Fruit fly (Drosophila melanogaster) whole organism, adult: ENCODE results near the gene bun.

ENCODE experiments used
- CG11617 ChIP-seq: fragments of 200-800 bp; sonication (Bioruptor generic); optimal IDR thresholded peaks from 2 replicates; lab custom pipeline; 2017; ENCODE audit warnings: mild to moderate bottlenecking, missing biosample characterization, missing genetic modification reagents, missing genetic modification characterization
- CG12768 ChIP-seq: fragments of 200-800 bp; sonication (Bioruptor generic); optimal IDR thresholded peaks from 2 replicates; lab custom pipeline; 2017; ENCODE audit warnings: missing biosample characterization, missing genetic modification characterization, mild to moderate bottlenecking, moderate library complexity, missing genetic modification reagents
- CG7101 ChIP-seq: fragments of 200-800 bp; sonication (Bioruptor generic); optimal IDR thresholded peaks from 2 replicates; lab custom pipeline; 2018; ENCODE audit warnings: missing biosample characterization, mild to moderate bottlenecking, missing genetic modification characterization, moderate library complexity
- Clk ChIP-seq: fragments of 200-800 bp; sonication (Bioruptor generic); optimal IDR thresholded peaks from 2 replicates; lab custom pipeline; 2017; ENCODE audit warnings: missing biosample characterization, missing genetic modification characterization
- cic ChIP-seq: fragments of 200-800 bp; sonication (Bioruptor generic); optimal IDR thresholded peaks from 2 replicates; lab custom pipeline; 2017; ENCODE audit warnings: missing biosample characterization, mild to moderate bottlenecking, missing genetic modification characterization, moderate library complexity
- kay ChIP-seq: fragments of 200-800 bp; sonication (Bioruptor generic); peaks from one replicate; lab custom pipeline; 2016; ENCODE audit warnings: missing biosample characterization, missing genetic modification characterization, borderline replicate concordance
- ovo ChIP-seq: fragments of 200-800 bp; sonication (Bioruptor generic); optimal IDR thresholded peaks from 2 replicates; lab custom pipeline; 2016; ENCODE audit warnings: missing biosample characterization, missing genetic modification characterization
- pad ChIP-seq: fragments of 200-800 bp; sonication (Bioruptor generic); optimal IDR thresholded peaks from 3 replicates; lab custom pipeline; 2017; ENCODE audit warnings: missing biosample characterization, missing genetic modification characterization, mild to moderate bottlenecking, moderate library complexity, missing genetic modification reagents

DNA sequence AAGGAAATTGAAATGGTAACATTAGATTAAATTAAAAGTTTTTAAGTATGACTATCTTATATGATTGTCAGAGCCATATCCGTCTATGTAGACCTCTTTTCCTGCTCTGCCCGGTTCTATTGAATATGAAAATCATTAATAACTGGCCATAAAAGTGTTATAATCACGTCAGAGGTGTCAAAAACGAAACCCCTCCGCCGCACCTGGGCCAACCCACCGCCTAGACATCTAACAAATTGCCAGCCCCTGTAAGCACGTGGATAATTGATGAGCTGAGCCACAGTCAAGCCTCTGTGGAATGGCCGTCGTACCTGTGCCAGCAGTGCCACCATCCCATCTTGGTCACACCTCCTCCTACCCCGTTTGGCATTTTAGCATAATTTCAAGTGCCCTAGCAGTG, 49.4 kb upstream of the bun start:
- TF ChIP-seq CG11617 (no peak), Clk (GFP tag; lab: Kevin White, UChicago) (no peak), kay (GFP tag; lab: Kevin White, UChicago) (no peak), ovo (GFP tag; lab: Kevin White, UChicago) (no peak), pad (GFP tag; lab: Kevin White, UChicago) (no peak), cic (GFP tag; lab: Kevin White, UChicago) (no peak), CG7101 (tag; lab: Kevin White, UChicago) (no peak), CG12768 (GFP tag; lab: Kevin White, UChicago) (no peak)
